Worm (Caenorhabditis elegans) whole organism, L4 larva: ENCODE results near the gene col-90.

ENCODE experiments used
- D1046.2 ChIP-seq: fragments of 200-800 bp; sonication (Bioruptor generic); IDR thresholded peaks from 2 replicates; pipeline ENCODE4 v1.3.6; 2022; ENCODE audit warnings: missing genetic modification characterization, missing compliant biosample characterization
- R02D3.7 ChIP-seq: fragments of 150-350 bp; sonication (generic microtip); optimal IDR thresholded peaks from 3 replicates; lab custom pipeline; 2014; ENCODE audit warnings: missing biosample characterization, missing genetic modification characterization
- T26A8.4 ChIP-seq: fragments of 200-800 bp; sonication (Bioruptor generic); IDR thresholded peaks from 2 replicates; pipeline ENCODE4 v1.3.6; 2022; ENCODE audit warnings: missing genetic modification characterization, missing compliant biosample characterization
- Y48G9A.11 ChIP-seq: fragments of 200-800 bp; sonication (Bioruptor generic); IDR thresholded peaks from 2 replicates; pipeline ENCODE4 v1.3.6; 2022; ENCODE audit warnings: missing genetic modification reagents, missing genetic modification characterization, missing compliant biosample characterization
- Y5F2A.4 ChIP-seq: fragments of 200-800 bp; sonication (Bioruptor generic); optimal IDR thresholded peaks from 2 replicates; lab custom pipeline; 2018; ENCODE audit warnings: mild to moderate bottlenecking, missing genetic modification characterization, missing compliant biosample characterization
- ama-1 ChIP-seq: fragments of 150-350 bp; optimal IDR thresholded peaks from 2 replicates; lab custom pipeline; 2014; ENCODE audit warnings: inconsistent platforms, mixed read lengths
- arid-1 ChIP-seq: fragments of 200-800 bp; sonication (Bioruptor generic); conservative IDR thresholded peaks from 2 replicates; pipeline ENCODE4 v1.3.6; 2022; ENCODE audit warnings: missing genetic modification reagents, missing genetic modification characterization, missing compliant biosample characterization
- attf-4 ChIP-seq: sonication (generic microtip); optimal IDR thresholded peaks from 3 replicates; lab custom pipeline; 2017; ENCODE audit warnings: missing biosample characterization, missing genetic modification characterization
- ceh-62 ChIP-seq: sonication (generic microtip); optimal IDR thresholded peaks from 2 replicates; lab custom pipeline; 2017; ENCODE audit warnings: missing biosample characterization, missing genetic modification characterization
- ceh-82 ChIP-seq: sonication (generic microtip); optimal IDR thresholded peaks from 2 replicates; lab custom pipeline; 2017; ENCODE audit warnings: missing biosample characterization, missing genetic modification characterization
- ctbp-1 ChIP-seq: fragments of 200-800 bp; sonication (Bioruptor generic); IDR thresholded peaks from 2 replicates; pipeline ENCODE4 v1.3.6; 2022; ENCODE audit warnings: missing genetic modification reagents, missing genetic modification characterization, missing compliant biosample characterization
- daf-19 ChIP-seq: fragments of 200-800 bp; sonication (Bioruptor generic); conservative IDR thresholded peaks from 2 replicates; pipeline ENCODE4 v1.3.6; 2022; ENCODE audit warnings: missing genetic modification characterization, missing compliant biosample characterization
- dmd-8 ChIP-seq: fragments of 200-800 bp; sonication (Bioruptor generic); IDR thresholded peaks from 2 replicates; pipeline ENCODE4 v1.3.6; 2022; ENCODE audit warnings: missing genetic modification characterization, missing compliant biosample characterization
- dpl-1 ChIP-seq: fragments of 150-350 bp; optimal IDR thresholded peaks from 2 replicates; lab custom pipeline; 2014; ENCODE audit warnings: missing biosample characterization, missing genetic modification reagents, missing genetic modification characterization
- duxl-1 ChIP-seq: sonication (generic microtip); optimal IDR thresholded peaks from 2 replicates; lab custom pipeline; 2016; ENCODE audit warnings: mild to moderate bottlenecking, missing genetic modification characterization, moderate library complexity, missing compliant biosample characterization; ENCODE audit not compliant: poor library complexity
- dve-1 ChIP-seq: sonication (generic microtip); optimal IDR thresholded peaks from 2 replicates; lab custom pipeline; 2017; ENCODE audit warnings: antibody characterized with exemption, mild to moderate bottlenecking, missing genetic modification characterization, missing compliant biosample characterization; ENCODE audit not compliant: insufficient read depth
- fkh-10 ChIP-seq: fragments of 150-350 bp; optimal IDR thresholded peaks from 2 replicates; lab custom pipeline; 2014; ENCODE audit warnings: missing biosample characterization, missing genetic modification reagents, missing genetic modification characterization
- gei-8 ChIP-seq: fragments of 200-800 bp; sonication (Bioruptor generic); optimal IDR thresholded peaks from 2 replicates; lab custom pipeline; 2018; ENCODE audit warnings: mild to moderate bottlenecking, missing genetic modification characterization, missing compliant biosample characterization
- hif-1 ChIP-seq, 2 experiments: sonication (generic microtip); optimal IDR thresholded peaks; 2 replicates each; lab custom pipeline; 2016 to 2017; ENCODE audit warnings: missing compliant biosample characterization in 2 of 2, missing genetic modification characterization in 2 of 2, missing genetic modification reagents in 2 of 2, missing genotype in 2 of 2, mild to moderate bottlenecking in 1 of 2
- hlh-11 ChIP-seq: fragments of 200-800 bp; sonication (Bioruptor generic); optimal IDR thresholded peaks from 2 replicates; lab custom pipeline; 2018; ENCODE audit warnings: mild to moderate bottlenecking, missing genetic modification characterization, missing compliant biosample characterization
- hlh-30 ChIP-seq: sonication (generic microtip); optimal IDR thresholded peaks from 2 replicates; lab custom pipeline; 2017; ENCODE audit warnings: antibody characterized with exemption, mild to moderate bottlenecking, missing genetic modification characterization, missing compliant biosample characterization; ENCODE audit not compliant: insufficient read depth
- hmg-1.1 ChIP-seq: fragments of 200-800 bp; sonication (Bioruptor generic); IDR thresholded peaks from 2 replicates; pipeline ENCODE4 v1.3.6; 2022; ENCODE audit warnings: missing genetic modification reagents, missing genetic modification characterization, missing compliant biosample characterization
- jun-1 ChIP-seq: fragments of 150-350 bp; optimal IDR thresholded peaks from 2 replicates; lab custom pipeline; 2014; ENCODE audit warnings: missing biosample characterization, missing genetic modification reagents, missing genetic modification characterization
- lim-7 ChIP-seq: fragments of 200-800 bp; sonication (Bioruptor generic); IDR thresholded peaks from 2 replicates; pipeline ENCODE4 v1.3.6; 2022; ENCODE audit warnings: missing genetic modification characterization, missing compliant biosample characterization
- lin-38 ChIP-seq: fragments of 200-800 bp; sonication (Bioruptor generic); IDR thresholded peaks from 2 replicates; pipeline ENCODE4 v1.3.6; 2022; ENCODE audit warnings: missing genetic modification reagents, missing genetic modification characterization, missing compliant biosample characterization
- lin-39 ChIP-seq: fragments of 150-350 bp; optimal IDR thresholded peaks from 2 replicates; lab custom pipeline; 2014; ENCODE audit warnings: missing biosample characterization, missing genetic modification reagents, missing genetic modification characterization
- madf-5 ChIP-seq, 2 experiments: fragments of 200-800 bp; sonication (Bioruptor generic); IDR thresholded peaks; 2 replicates each; pipeline ENCODE4 v1.3.6; 2022; ENCODE audit warnings: missing compliant biosample characterization in 2 of 2, missing genetic modification characterization in 2 of 2
- mdl-1 ChIP-seq, 2 experiments: fragments of 150-350 bp in 1 of 2; sonication (generic microtip) in 1 of 2; optimal IDR thresholded peaks; 2 replicates each; lab custom pipeline; 2014 to 2017; ENCODE audit warnings: missing biosample characterization in 2 of 2, missing genetic modification characterization in 2 of 2
- mdt-29 ChIP-seq: fragments of 200-800 bp; sonication (Bioruptor generic); IDR thresholded peaks from 2 replicates; pipeline ENCODE4 v1.3.6; 2022; ENCODE audit warnings: missing genetic modification reagents, missing genetic modification characterization, missing compliant biosample characterization
- mep-1 ChIP-seq: fragments of 150-350 bp; sonication (generic microtip); optimal IDR thresholded peaks from 3 replicates; lab custom pipeline; 2014; ENCODE audit warnings: missing biosample characterization, missing genetic modification characterization
- mes-2 ChIP-seq: sonication (generic microtip); optimal IDR thresholded peaks from 2 replicates; lab custom pipeline; 2016; ENCODE audit warnings: missing genotype, mild to moderate bottlenecking, missing genetic modification characterization, missing compliant biosample characterization; ENCODE audit not compliant: poor library complexity, severe bottlenecking
- nhr-11 ChIP-seq: fragments of 150-350 bp; optimal IDR thresholded peaks from 2 replicates; lab custom pipeline; 2014; ENCODE audit warnings: missing biosample characterization, missing genetic modification characterization
- nhr-28 ChIP-seq: fragments of 150-350 bp; optimal IDR thresholded peaks from 2 replicates; lab custom pipeline; 2014; ENCODE audit warnings: missing biosample characterization, missing genetic modification characterization
- nhr-41 ChIP-seq: fragments of 200-800 bp; sonication (Bioruptor generic); IDR thresholded peaks from 2 replicates; pipeline ENCODE4 v1.3.6; 2022; ENCODE audit warnings: missing genetic modification reagents, missing genetic modification characterization, missing compliant biosample characterization
- nhr-42 ChIP-seq: fragments of 200-800 bp; sonication (Bioruptor generic); IDR thresholded peaks from 2 replicates; pipeline ENCODE4 v1.3.6; 2022; ENCODE audit warnings: missing genetic modification characterization, missing compliant biosample characterization
- nhr-76 ChIP-seq: fragments of 150-350 bp; optimal IDR thresholded peaks from 2 replicates; lab custom pipeline; 2014; ENCODE audit warnings: missing biosample characterization, missing genetic modification characterization
- pha-4 ChIP-seq, 2 experiments: fragments of 150-350 bp in 1 of 2; fragments of 200-800 bp in 1 of 2; sonication (Bioruptor generic) in 1 of 2; IDR thresholded peaks in 1 of 2; optimal IDR thresholded peaks in 1 of 2; 2 replicates each; pipeline versions ENCODE4 v1.3.6 to Lab custom; 2014 to 2022; ENCODE audit warnings: missing genetic modification characterization in 2 of 2, missing genetic modification reagents in 2 of 2, missing biosample characterization in 1 of 2, missing compliant biosample characterization in 1 of 2
- php-3 ChIP-seq: fragments of 200-800 bp; sonication (Bioruptor generic); IDR thresholded peaks from 2 replicates; pipeline ENCODE4 v1.3.6; 2022; ENCODE audit warnings: missing genetic modification reagents, missing genetic modification characterization, missing compliant biosample characterization
- pqm-1 ChIP-seq: sonication (generic microtip); optimal IDR thresholded peaks from 2 replicates; lab custom pipeline; 2017; ENCODE audit warnings: missing biosample characterization, missing genetic modification characterization
- sdz-12 ChIP-seq: fragments of 200-800 bp; sonication (Bioruptor generic); optimal IDR thresholded peaks from 2 replicates; lab custom pipeline; 2018; ENCODE audit warnings: mild to moderate bottlenecking, missing genetic modification characterization, missing compliant biosample characterization
- snpc-4 ChIP-seq: fragments of 150-350 bp; optimal IDR thresholded peaks from 2 replicates; lab custom pipeline; 2014; ENCODE audit warnings: missing biosample characterization, missing genetic modification characterization
- tag-97 ChIP-seq: fragments of 200-800 bp; sonication (Bioruptor generic); IDR thresholded peaks from 2 replicates; pipeline ENCODE4 v1.3.6; 2022; ENCODE audit warnings: missing genetic modification characterization, missing compliant biosample characterization
- vab-7 ChIP-seq: fragments of 200-800 bp; sonication (Bioruptor generic); IDR thresholded peaks from 2 replicates; pipeline ENCODE4 v1.3.6; 2022; ENCODE audit warnings: missing genetic modification reagents, missing genetic modification characterization, missing compliant biosample characterization
- zag-1 ChIP-seq: fragments of 150-350 bp; optimal IDR thresholded peaks from 2 replicates; lab custom pipeline; 2014; ENCODE audit warnings: missing biosample characterization, missing genetic modification characterization
- zfp-2 ChIP-seq: sonication (generic microtip); optimal IDR thresholded peaks from 2 replicates; lab custom pipeline; 2016; ENCODE audit warnings: mild to moderate bottlenecking, missing genetic modification characterization, missing compliant biosample characterization
- zfp-3 ChIP-seq: fragments of 200-800 bp; sonication (Bioruptor generic); conservative IDR thresholded peaks from 2 replicates; pipeline ENCODE4 v1.3.6; 2022; ENCODE audit warnings: missing genetic modification reagents, missing genetic modification characterization, missing compliant biosample characterization
- zip-2 ChIP-seq: fragments of 150-350 bp; optimal IDR thresholded peaks from 2 replicates; lab custom pipeline; 2014; ENCODE audit warnings: missing biosample characterization, missing genetic modification characterization

The col-90 gene

DNA sequence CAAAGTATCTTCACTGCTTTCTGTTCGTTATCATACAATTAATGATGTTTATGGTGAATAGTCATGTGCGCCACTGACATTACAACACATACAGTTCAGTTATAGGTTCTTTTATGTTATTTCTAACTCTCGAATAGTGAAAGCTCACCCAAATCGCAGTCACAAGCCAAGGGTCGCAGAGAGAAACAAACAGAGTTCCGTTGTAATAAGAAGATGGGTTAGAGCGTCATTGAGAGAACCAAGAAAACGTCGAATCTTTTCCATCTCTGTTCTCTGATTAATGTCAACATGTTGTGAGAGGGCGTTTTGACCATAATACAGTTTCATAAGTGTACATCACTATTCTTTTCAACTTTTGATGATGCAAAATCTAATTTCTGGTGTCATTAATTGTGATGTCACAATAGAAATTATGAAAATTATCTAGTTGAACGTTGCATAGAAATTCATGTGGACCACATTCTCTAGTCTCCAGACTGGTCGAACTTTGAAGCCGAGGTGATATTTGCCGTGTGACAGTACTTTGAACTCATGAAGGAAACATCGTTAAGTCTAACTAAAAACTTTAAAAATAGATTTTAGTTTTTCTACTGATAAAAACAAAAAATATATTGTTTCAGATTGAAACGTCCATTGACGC, 25.4 kb downstream of the col-90 start (continued):
- 0 out of 4 replicates have a peak, but pooled peaks of 1 of the 2 experiments have one; percentile 38 for TF ChIP-seq madf-5 (GFP tag; IDR thresholded peaks at IDR 0.05; lab: Robert Waterston, UW)
- TF ChIP-seq ama-1 (lab: Kevin White, UChicago), result peak; percentile 70
- TF ChIP-seq nhr-28 (tag; lab: Kevin White, UChicago), result peak; percentile 48
- no peak for TF ChIP-seq daf-19 (GFP tag; lab: Robert Waterston, UW)

DNA sequence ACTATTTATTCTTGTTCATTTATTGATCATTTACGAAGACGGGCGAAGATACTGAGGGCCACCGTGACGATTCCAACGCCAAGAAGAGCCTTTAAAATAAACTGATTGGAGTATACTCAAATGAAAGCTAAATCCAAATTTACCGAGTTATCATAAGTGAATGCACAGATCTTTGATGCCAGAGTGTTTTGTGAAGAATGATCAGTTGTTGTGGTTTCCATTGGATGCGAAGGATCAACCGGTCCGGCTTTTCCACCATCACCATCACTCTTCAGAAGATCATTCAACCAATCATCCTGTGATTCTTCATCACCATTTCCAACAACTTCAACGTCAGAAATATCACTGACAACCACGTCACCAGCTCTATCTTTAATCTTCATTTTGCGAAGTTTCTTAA, 28.6 kb downstream of the col-90 start:
- TF ChIP-seq tag-97 (GFP tag; lab: Robert Waterston, UW) (no peak), hif-1 (tag; optimal IDR thresholded peaks at IDR 0.05; lab: Kevin White, UChicago) (peak in 1 of 2 experiments; percentile 7), mdl-1 (tag; optimal IDR thresholded peaks at IDR 0.05; lab: Kevin White, UChicago) (no peak), arid-1 (GFP tag; lab: Robert Waterston, UW) (no peak), zfp-3 (GFP tag; lab: Robert Waterston, UW) (peak; percentile 71; the same call in 1 of the 2 replicates), zfp-2 (no peak), daf-19 (GFP tag; lab: Robert Waterston, UW) (no peak), nhr-76 (tag; lab: Kevin White, UChicago) (no peak), mes-2 (tag; lab: Kevin White, UChicago) (peak; percentile 29), nhr-41 (no peak), hlh-30 (tag; lab: Kevin White, UChicago) (no peak), Y5F2A.4 (GFP tag; lab: Kevin White, UChicago) (no peak), T26A8.4 (0 out of 2 replicates have a peak, but pooled peaks have one; percentile 29), lin-39 (tag; lab: Kevin White, UChicago) (no peak), mep-1 (tag; lab: Kevin White, UChicago) (peak; percentile 1), fkh-10 (GFP tag; lab: Kevin White, UChicago) (no peak), Y48G9A.11 (no peak), lim-7 (GFP tag; lab: Robert Waterston, UW) (no peak), vab-7 (GFP tag; lab: Robert Waterston, UW) (0 out of 2 replicates have a peak, but pooled peaks have one; percentile 23), nhr-11 (tag; lab: Kevin White, UChicago) (no peak), dpl-1 (GFP tag; lab: Kevin White, UChicago) (no peak), php-3 (0 out of 2 replicates have a peak, but pooled peaks have one; percentile 29), ama-1 (lab: Kevin White, UChicago) (peak; percentile 89), D1046.2 (GFP tag; lab: Robert Waterston, UW) (no peak), pha-4 (GFP tag; IDR thresholded peaks at IDR 0.05; lab: Robert Waterston, UW) (no peak), pha-4 (tag; optimal IDR thresholded peaks at IDR 0.05; lab: Kevin White, UChicago) (no peak), zip-2 (no peak), madf-5 (GFP tag; IDR thresholded peaks at IDR 0.05; lab: Robert Waterston, UW) (no peak), duxl-1 (peak; percentile 83), mdt-29 (0 out of 2 replicates have a peak, but pooled peaks have one; percentile 12), dve-1 (tag; lab: Kevin White, UChicago) (peak; percentile 19), hlh-11 (tag; lab: Kevin White, UChicago) (peak; percentile 39), ceh-62 (no peak), hmg-1.1 (GFP tag; lab: Robert Waterston, UW) (no peak), R02D3.7 (tag; lab: Kevin White, UChicago) (no peak), attf-4 (no peak), zag-1 (tag; lab: Kevin White, UChicago) (no peak), jun-1 (tag; lab: Kevin White, UChicago) (no peak), pqm-1 (tag; lab: Kevin White, UChicago) (no peak), lin-38 (GFP tag; lab: Robert Waterston, UW) (peak; percentile 44; the same call in 1 of the 2 replicates), sdz-12 (GFP tag; lab: Kevin White, UChicago) (peak; percentile 18), gei-8 (no peak), dmd-8 (GFP tag; lab: Robert Waterston, UW) (0 out of 2 replicates have a peak, but pooled peaks have one; percentile 39), snpc-4 (tag; lab: Kevin White, UChicago) (no peak), ctbp-1 (no peak), ceh-82 (tag; lab: Kevin White, UChicago) (no peak), nhr-42 (GFP tag; lab: Robert Waterston, UW) (peak; percentile 67; the same call in 1 of the 2 replicates)
